Worm (Caenorhabditis elegans) whole organism, L2 larva: ENCODE results near the gene T26A5.2.
A peak's percentile ranks its signal among the peaks of the same experiment; 100 is the strongest.

Experiments used
- C34F6.9 ChIP-seq: fragments of 150-350 bp; optimal IDR thresholded peaks from 2 replicates; lab custom pipeline; 2014; ENCODE audit warnings: missing biosample characterization, missing genetic modification characterization
- F13H6.1 ChIP-seq: sonication (generic microtip); optimal IDR thresholded peaks from 2 replicates; lab custom pipeline; 2016; ENCODE audit warnings: missing genetic modification characterization, missing compliant biosample characterization
- R02D3.7 ChIP-seq: fragments of 150-350 bp; optimal IDR thresholded peaks from 2 replicates; lab custom pipeline; 2014; ENCODE audit warnings: missing biosample characterization, missing genetic modification characterization
- alr-1 ChIP-seq: fragments of 150-350 bp; optimal IDR thresholded peaks from 2 replicates; lab custom pipeline; 2014; ENCODE audit warnings: missing biosample characterization, missing genetic modification characterization
- ama-1 ChIP-seq: fragments of 150-350 bp; optimal IDR thresholded peaks from 2 replicates; lab custom pipeline; 2018; ENCODE audit warnings: inconsistent platforms
- blmp-1 ChIP-seq: sonication (generic microtip); optimal IDR thresholded peaks from 2 replicates; lab custom pipeline; 2017; ENCODE audit warnings: missing genetic modification characterization, mild to moderate bottlenecking, missing compliant biosample characterization, antibody characterized with exemption, moderate library complexity; ENCODE audit not compliant: insufficient read depth
- ceh-82 ChIP-seq: fragments of 150-350 bp; optimal IDR thresholded peaks from 2 replicates; lab custom pipeline; 2014; ENCODE audit warnings: missing biosample characterization, missing genetic modification characterization
- crh-2 ChIP-seq: sonication (generic microtip); optimal IDR thresholded peaks from 2 replicates; lab custom pipeline; 2017; ENCODE audit warnings: missing biosample characterization, missing genetic modification characterization
- egl-27 ChIP-seq: sonication (generic microtip); optimal IDR thresholded peaks from 3 replicates; lab custom pipeline; 2017; ENCODE audit warnings: missing biosample characterization, missing genetic modification reagents, missing genetic modification characterization
- elt-1 ChIP-seq: fragments of 150-350 bp; optimal IDR thresholded peaks from 2 replicates; lab custom pipeline; 2014; ENCODE audit warnings: missing biosample characterization, missing genetic modification characterization
- elt-3 ChIP-seq: sonication (generic microtip); optimal IDR thresholded peaks from 2 replicates; lab custom pipeline; 2017; ENCODE audit warnings: missing biosample characterization, missing genetic modification characterization
- fos-1 ChIP-seq: fragments of 150-350 bp; optimal IDR thresholded peaks from 2 replicates; lab custom pipeline; 2014; ENCODE audit warnings: missing biosample characterization, missing genetic modification characterization
- gmeb-1 ChIP-seq: fragments of 150-350 bp; optimal IDR thresholded peaks from 2 replicates; lab custom pipeline; 2014; ENCODE audit warnings: missing biosample characterization, missing genetic modification characterization
- lin-11 ChIP-seq: fragments of 150-350 bp; sonication (generic microtip); optimal IDR thresholded peaks from 2 replicates; lab custom pipeline; 2014; ENCODE audit warnings: missing biosample characterization, missing genetic modification characterization, inconsistent platforms, mixed read lengths
- lin-13 ChIP-seq: fragments of 150-350 bp; optimal IDR thresholded peaks from 2 replicates; lab custom pipeline; 2014; ENCODE audit warnings: missing biosample characterization, missing genetic modification reagents, missing genetic modification characterization
- lin-39 ChIP-seq: fragments of 150-350 bp; optimal IDR thresholded peaks from 2 replicates; lab custom pipeline; 2014; ENCODE audit warnings: missing biosample characterization, missing genetic modification reagents, missing genetic modification characterization
- lsy-2 ChIP-seq, 2 experiments: fragments of 150-350 bp in 1 of 2; sonication (generic microtip) in 1 of 2; optimal IDR thresholded peaks; 2 replicates each; lab custom pipeline; 2014 to 2017; ENCODE audit warnings: missing biosample characterization in 2 of 2, missing genetic modification characterization in 2 of 2
- mab-5 ChIP-seq: fragments of 150-350 bp; optimal IDR thresholded peaks from 2 replicates; lab custom pipeline; 2014; ENCODE audit warnings: missing biosample characterization, missing genetic modification characterization
- mbf-1 ChIP-seq: sonication (generic microtip); optimal IDR thresholded peaks from 2 replicates; lab custom pipeline; 2017; ENCODE audit warnings: missing biosample characterization, missing genetic modification characterization
- mdl-1 ChIP-seq, 2 experiments: fragments of 150-350 bp in 1 of 2; sonication (generic microtip) in 1 of 2; optimal IDR thresholded peaks; 2 replicates each; lab custom pipeline; 2017; ENCODE audit warnings: missing biosample characterization in 2 of 2, missing genetic modification characterization in 2 of 2
- nhr-10 ChIP-seq: sonication (generic microtip); optimal IDR thresholded peaks from 2 replicates; lab custom pipeline; 2017; ENCODE audit warnings: missing biosample characterization, missing genetic modification characterization
- nhr-11 ChIP-seq: fragments of 150-350 bp; optimal IDR thresholded peaks from 2 replicates; lab custom pipeline; 2014; ENCODE audit warnings: missing biosample characterization, missing genetic modification characterization
- nhr-12 ChIP-seq: fragments of 150-350 bp; optimal IDR thresholded peaks from 2 replicates; lab custom pipeline; 2014; ENCODE audit warnings: missing biosample characterization, missing genetic modification characterization
- nhr-129 ChIP-seq: fragments of 150-350 bp; optimal IDR thresholded peaks from 2 replicates; lab custom pipeline; 2014; ENCODE audit warnings: missing biosample characterization, missing genetic modification characterization
- nhr-21 ChIP-seq: fragments of 150-350 bp; optimal IDR thresholded peaks from 2 replicates; lab custom pipeline; 2014; ENCODE audit warnings: missing biosample characterization, missing genetic modification characterization
- nhr-237 ChIP-seq: fragments of 150-350 bp; optimal IDR thresholded peaks from 2 replicates; lab custom pipeline; 2014; ENCODE audit warnings: missing biosample characterization, missing genetic modification characterization
- nhr-25 ChIP-seq: fragments of 150-350 bp; sonication (generic microtip); optimal IDR thresholded peaks from 3 replicates; lab custom pipeline; 2014; ENCODE audit warnings: missing biosample characterization, missing genetic modification characterization
- nhr-6 ChIP-seq: fragments of 150-350 bp; optimal IDR thresholded peaks from 2 replicates; lab custom pipeline; 2014; ENCODE audit warnings: missing biosample characterization, missing genetic modification characterization
- sem-4 ChIP-seq: fragments of 150-350 bp; optimal IDR thresholded peaks from 2 replicates; lab custom pipeline; 2014; ENCODE audit warnings: missing biosample characterization, missing genetic modification reagents, missing genetic modification characterization
- skn-1 ChIP-seq: sonication (generic microtip); optimal IDR thresholded peaks from 2 replicates; lab custom pipeline; 2017; ENCODE audit warnings: missing biosample characterization, missing genetic modification characterization
- sma-3 ChIP-seq: sonication (generic microtip); optimal IDR thresholded peaks from 2 replicates; lab custom pipeline; 2016; ENCODE audit warnings: missing genetic modification reagents, missing genetic modification characterization, missing compliant biosample characterization
- sma-9 ChIP-seq, 2 experiments: fragments of 150-350 bp in 1 of 2; sonication (generic microtip) in 1 of 2; optimal IDR thresholded peaks; 2 replicates each; lab custom pipeline; 2014 to 2016; ENCODE audit warnings: missing genetic modification characterization in 2 of 2, mild to moderate bottlenecking in 1 of 2, missing biosample characterization in 1 of 2, missing compliant biosample characterization in 1 of 2, missing genetic modification reagents in 1 of 2, moderate library complexity in 1 of 2
- snpc-4 ChIP-seq: fragments of 150-350 bp; optimal IDR thresholded peaks from 2 replicates; lab custom pipeline; 2014; ENCODE audit warnings: missing biosample characterization, missing genetic modification characterization
- unc-39 ChIP-seq: fragments of 150-350 bp; optimal IDR thresholded peaks from 2 replicates; lab custom pipeline; 2014; ENCODE audit warnings: missing biosample characterization, missing genetic modification characterization
- unc-55 ChIP-seq: fragments of 150-350 bp; sonication (generic microtip); optimal IDR thresholded peaks from 3 replicates; lab custom pipeline; 2014; ENCODE audit warnings: missing biosample characterization, missing genetic modification reagents, missing genetic modification characterization
- unc-62 ChIP-seq: fragments of 150-350 bp; optimal IDR thresholded peaks from 2 replicates; lab custom pipeline; 2014; ENCODE audit warnings: missing biosample characterization, missing genetic modification reagents, missing genetic modification characterization
- zag-1 ChIP-seq: fragments of 150-350 bp; optimal IDR thresholded peaks from 2 replicates; lab custom pipeline; 2014; ENCODE audit warnings: missing biosample characterization, missing genetic modification characterization
- ztf-1 ChIP-seq: fragments of 200-800 bp; sonication (Bioruptor generic); conservative IDR thresholded peaks from 2 replicates; pipeline ENCODE4 v1.3.6; 2022; ENCODE audit warnings: missing genetic modification characterization, missing compliant biosample characterization
- ztf-4 ChIP-seq: fragments of 150-350 bp; optimal IDR thresholded peaks from 2 replicates; lab custom pipeline; 2014; ENCODE audit warnings: missing biosample characterization, missing genetic modification characterization

The T26A5.2 gene

ce11 chrIII:6446807-6447206, 20.3 kb upstream of the T26A5.2 start, which contains the start of gene let-721:
let-721 (minus strand) TSS chrIII:6446907.
- TF ChIP-seq crh-2 = no peak

ce11 chrIII:6447521-6447920, 19.6 kb upstream of the T26A5.2 start:
- TF ChIP-seq nhr-129 (peak; percentile 71), sma-9 (GFP tag; optimal IDR thresholded peaks at IDR 0.05; lab: Kevin White, UChicago) (peak; percentile 76), sma-9 (tag; optimal IDR thresholded peaks at IDR 0.05; lab: Kevin White, UChicago) (no peak), ama-1 (lab: Kevin White, UChicago) (no peak), lin-13 (GFP tag; lab: Kevin White, UChicago) (peak; percentile 22), mbf-1 (tag; lab: Kevin White, UChicago) (no peak), sma-3 (GFP tag; lab: Kevin White, UChicago) (peak; percentile 75), lin-11 (tag; lab: Kevin White, UChicago) (no peak), nhr-237 (tag; lab: Kevin White, UChicago) (no peak), elt-3 (tag; lab: Kevin White, UChicago) (no peak), C34F6.9 (peak; percentile 43), lin-39 (tag; lab: Kevin White, UChicago) (no peak), elt-1 (tag; lab: Kevin White, UChicago) (no peak), nhr-12 (tag; lab: Kevin White, UChicago) (no peak), alr-1 (tag; lab: Kevin White, UChicago) (no peak), unc-55 (GFP tag; lab: Kevin White, UChicago) (no peak), gmeb-1 (peak; percentile 41), nhr-25 (tag; lab: Kevin White, UChicago) (peak; percentile 73), blmp-1 (tag; lab: Kevin White, UChicago) (peak; percentile 48), crh-2 (peak; percentile 84), ceh-82 (no peak), lsy-2 (tag; optimal IDR thresholded peaks at IDR 0.05; lab: Kevin White, UChicago) (peak in 1 of 2 experiments; percentile 67), F13H6.1 (tag; lab: Kevin White, UChicago) (peak; percentile 55), unc-62 (peak; percentile 3), mdl-1 (tag; optimal IDR thresholded peaks at IDR 0.05; lab: Kevin White, UChicago) (peak; percentile 49 to 65), fos-1 (peak; percentile 71), mab-5 (no peak), nhr-21 (tag; lab: Kevin White, UChicago) (peak; percentile 76)
- TF ChIP-seq, all 48 proteins: peak for 15

- TF ChIP-seq nhr-12 (tag; lab: Kevin White, UChicago) (no peak), R02D3.7 (tag; lab: Kevin White, UChicago) (no peak), sem-4 (tag; lab: Kevin White, UChicago) (no peak), elt-1 (tag; lab: Kevin White, UChicago) (no peak), mdl-1 (tag; optimal IDR thresholded peaks at IDR 0.05; lab: Kevin White, UChicago) (no peak), mbf-1 (tag; lab: Kevin White, UChicago) (no peak), C34F6.9 (no peak)
Observed at ce11 chrIII:6449854-6450253, 17.3 kb upstream of the T26A5.2 start.

- no peak for TF ChIP-seq ztf-4 (tag; lab: Kevin White, UChicago)
- TF ChIP-seq snpc-4 (tag; lab: Kevin White, UChicago) = no peak
- TF ChIP-seq blmp-1 (tag; lab: Kevin White, UChicago) = no peak
- no peak for TF ChIP-seq ztf-1 (GFP tag; lab: Robert Waterston, UW)
- no peak for TF ChIP-seq R02D3.7 (tag; lab: Kevin White, UChicago)
- TF ChIP-seq zag-1 (tag; lab: Kevin White, UChicago) = no peak
- TF ChIP-seq skn-1 (tag; lab: Kevin White, UChicago) = no peak
- TF ChIP-seq nhr-6 = no peak
- no peak for TF ChIP-seq nhr-11 (tag; lab: Kevin White, UChicago)
- TF ChIP-seq egl-27 (tag; lab: Kevin White, UChicago) = no peak
- no peak for TF ChIP-seq nhr-237 (tag; lab: Kevin White, UChicago)
- no peak for TF ChIP-seq unc-39 (tag; lab: Kevin White, UChicago)
- TF ChIP-seq nhr-10 (tag; lab: Kevin White, UChicago) = no peak
- no peak for TF ChIP-seq F13H6.1 (tag; lab: Kevin White, UChicago)
- TF ChIP-seq nhr-25 (tag; lab: Kevin White, UChicago) = no peak
- no peak for TF ChIP-seq fos-1
Observed at ce11 chrIII:6450596-6450995, 16.5 kb upstream of the T26A5.2 start, which contains the start of gene T26A5.6. T26A5.6 (minus strand) TSS chrIII:6450696.
